Worm (Caenorhabditis elegans): ENCODE measurements around the gene C32D5.8.

- TF ChIP-seq tab-1 (GFP tag; IDR thresholded peaks at IDR 0.05): no peak
- no peak for TF ChIP-seq flt-1 (GFP tag; IDR thresholded peaks at IDR 0.05)
- no peak for TF ChIP-seq cog-1 (tag; optimal IDR thresholded peaks at IDR 0.05)
- TF ChIP-seq med-1 (GFP tag; optimal IDR thresholded peaks at IDR 0.05; ENCODE audit: insufficient read depth): no peak
- TF ChIP-seq ztf-23 (GFP tag; IDR thresholded peaks at IDR 0.05): no peak
- no peak for TF ChIP-seq T22C8.4 (GFP tag; IDR thresholded peaks at IDR 0.05)
Observed at ce11 chrII:6311459-6311858, 34.3 kb downstream of the C32D5.8 start.
